Worm (Caenorhabditis elegans) whole organism, young adult: ENCODE measurements around the gene Y57E12B.1.

Source experiments
- B0261.1 ChIP-seq: sonication (generic microtip); optimal IDR thresholded peaks from 2 replicates; lab custom pipeline; 2016; ENCODE audit warnings: mild to moderate bottlenecking, missing genetic modification characterization, moderate library complexity, missing compliant biosample characterization
- F55B11.4 ChIP-seq: sonication (generic microtip); optimal IDR thresholded peaks from 2 replicates; lab custom pipeline; 2016; ENCODE audit warnings: missing compliant biosample characterization, missing genetic modification characterization, borderline replicate concordance; ENCODE audit not compliant: insufficient read depth
- Y53F4B.3 ChIP-seq: fragments of 200-800 bp; sonication (Bioruptor generic); IDR thresholded peaks from 2 replicates; pipeline ENCODE4 v1.3.6; 2022; ENCODE audit warnings: missing genetic modification reagents, missing genetic modification characterization, missing compliant biosample characterization
- Y79H2A.3 ChIP-seq: fragments of 200-800 bp; sonication (Bioruptor generic); conservative IDR thresholded peaks from 2 replicates; pipeline ENCODE4 v1.3.6; 2022; ENCODE audit warnings: missing genetic modification reagents, missing genetic modification characterization, missing compliant biosample characterization
- aptf-2 ChIP-seq: fragments of 200-800 bp; sonication (Bioruptor generic); conservative IDR thresholded peaks from 2 replicates; pipeline ENCODE4 v1.3.6; 2022; ENCODE audit warnings: missing genetic modification reagents, missing genetic modification characterization, missing compliant biosample characterization
- attf-5 ChIP-seq: fragments of 200-800 bp; sonication (Bioruptor generic); optimal IDR thresholded peaks from 2 replicates; lab custom pipeline; 2018; ENCODE audit warnings: mild to moderate bottlenecking, missing genetic modification characterization, missing compliant biosample characterization
- cebp-1 ChIP-seq, 2 experiments: fragments of 200-800 bp in 1 of 2; sonication (Bioruptor generic) in 1 of 2; sonication (generic microtip) in 1 of 2; IDR thresholded peaks in 1 of 2; optimal IDR thresholded peaks in 1 of 2; 2 replicates each; pipeline versions ENCODE4 v1.3.6 to Lab custom; 2017 to 2022; ENCODE audit warnings: missing compliant biosample characterization in 2 of 2, missing genetic modification characterization in 2 of 2, mild to moderate bottlenecking in 1 of 2, missing genetic modification reagents in 1 of 2, moderate library complexity in 1 of 2
- cebp-2 ChIP-seq: fragments of 200-800 bp; sonication (Bioruptor generic); IDR thresholded peaks from 2 replicates; pipeline ENCODE4 v1.3.6; 2022; ENCODE audit warnings: missing genetic modification characterization, missing compliant biosample characterization
- ceh-91 ChIP-seq: fragments of 200-800 bp; sonication (Bioruptor generic); IDR thresholded peaks from 2 replicates; pipeline ENCODE4 v1.3.6; 2022; ENCODE audit warnings: missing genetic modification reagents, missing genetic modification characterization, missing compliant biosample characterization
- chd-7 ChIP-seq: sonication (generic microtip); optimal IDR thresholded peaks from 2 replicates; lab custom pipeline; 2016; ENCODE audit warnings: mild to moderate bottlenecking, missing genetic modification characterization, moderate library complexity, missing compliant biosample characterization
- dox-1 ChIP-seq: fragments of 200-800 bp; sonication (Bioruptor generic); IDR thresholded peaks from 2 replicates; pipeline ENCODE4 v1.3.6; 2022; ENCODE audit warnings: missing genetic modification reagents, missing genetic modification characterization, missing compliant biosample characterization
- egl-44 ChIP-seq: fragments of 200-800 bp; sonication (Bioruptor generic); IDR thresholded peaks from 2 replicates; pipeline ENCODE4 v1.3.6; 2022; ENCODE audit warnings: missing genetic modification reagents, missing genetic modification characterization, missing compliant biosample characterization
- ets-4 ChIP-seq: fragments of 200-800 bp; sonication (Bioruptor generic); optimal IDR thresholded peaks from 2 replicates; lab custom pipeline; 2018; ENCODE audit warnings: mild to moderate bottlenecking, missing genetic modification characterization, missing compliant biosample characterization
- hrde-1 ChIP-seq: sonication (generic microtip); optimal IDR thresholded peaks from 2 replicates; lab custom pipeline; 2016; ENCODE audit warnings: missing genetic modification characterization, mild to moderate bottlenecking, missing compliant biosample characterization, moderate library complexity, missing genotype, missing genetic modification reagents, borderline replicate concordance
- lag-1 ChIP-seq: fragments of 200-800 bp; sonication (Bioruptor generic); IDR thresholded peaks from 2 replicates; pipeline ENCODE4 v1.3.6; 2022; ENCODE audit warnings: missing genetic modification reagents, missing genetic modification characterization, missing compliant biosample characterization
- let-607 ChIP-seq, 2 experiments: fragments of 200-800 bp in 1 of 2; sonication (Bioruptor generic) in 1 of 2; sonication (generic microtip) in 1 of 2; optimal IDR thresholded peaks; 2 replicates each; lab custom pipeline; 2016 to 2018; ENCODE audit warnings: mild to moderate bottlenecking in 2 of 2, missing compliant biosample characterization in 2 of 2, missing genetic modification characterization in 2 of 2, moderate library complexity in 2 of 2, missing genotype in 1 of 2
- lin-26 ChIP-seq: fragments of 200-800 bp; sonication (Bioruptor generic); IDR thresholded peaks from 2 replicates; pipeline ENCODE4 v1.3.6; 2022; ENCODE audit warnings: missing genetic modification reagents, missing genetic modification characterization, missing compliant biosample characterization
- lin-40 ChIP-seq: sonication (generic microtip); optimal IDR thresholded peaks from 2 replicates; lab custom pipeline; 2016; ENCODE audit warnings: missing genetic modification characterization, mild to moderate bottlenecking, missing compliant biosample characterization, missing genotype, missing genetic modification reagents
- lin-54 ChIP-seq: fragments of 200-800 bp; sonication (Bioruptor generic); optimal IDR thresholded peaks from 2 replicates; lab custom pipeline; 2018; ENCODE audit warnings: mild to moderate bottlenecking, missing genetic modification characterization, missing compliant biosample characterization
- lir-1 ChIP-seq: fragments of 200-800 bp; sonication (Bioruptor generic); conservative IDR thresholded peaks from 2 replicates; pipeline ENCODE4 v1.3.6; 2022; ENCODE audit warnings: missing genetic modification reagents, missing genetic modification characterization, missing compliant biosample characterization
- madf-3 ChIP-seq: fragments of 200-800 bp; sonication (Bioruptor generic); IDR thresholded peaks from 2 replicates; pipeline ENCODE4 v1.3.6; 2022; ENCODE audit warnings: missing genetic modification reagents, missing genetic modification characterization, missing compliant biosample characterization
- madf-6 ChIP-seq: fragments of 200-800 bp; sonication (Bioruptor generic); IDR thresholded peaks from 2 replicates; pipeline ENCODE4 v1.3.6; 2022; ENCODE audit warnings: missing genetic modification reagents, missing genetic modification characterization, missing compliant biosample characterization
- madf-8 ChIP-seq: fragments of 200-800 bp; sonication (Bioruptor generic); conservative IDR thresholded peaks from 2 replicates; pipeline ENCODE4 v1.3.6; 2022; ENCODE audit warnings: missing genetic modification reagents, missing genetic modification characterization, missing compliant biosample characterization
- nfya-1 ChIP-seq: sonication (generic microtip); optimal IDR thresholded peaks from 2 replicates; lab custom pipeline; 2017; ENCODE audit warnings: antibody characterized with exemption, missing compliant biosample characterization, missing genetic modification characterization, borderline replicate concordance; ENCODE audit not compliant: insufficient read depth
- pbrm-1 ChIP-seq: fragments of 200-800 bp; sonication (Bioruptor generic); IDR thresholded peaks from 2 replicates; pipeline ENCODE4 v1.3.6; 2022; ENCODE audit warnings: missing genetic modification reagents, missing genetic modification characterization, missing compliant biosample characterization
- rcor-1 ChIP-seq: fragments of 200-800 bp; sonication (Bioruptor generic); IDR thresholded peaks from 2 replicates; pipeline ENCODE4 v1.3.6; 2022; ENCODE audit warnings: missing genetic modification reagents, missing genetic modification characterization, missing compliant biosample characterization
- rpc-1 ChIP-seq, 2 experiments: fragments of 150-350 bp in 1 of 2; sonication (generic microtip) in 1 of 2; optimal IDR thresholded peaks; 2 replicates each; lab custom pipeline; 2014 to 2018; ENCODE audit warnings: missing biosample characterization in 1 of 2, missing genetic modification characterization in 1 of 2, missing genetic modification reagents in 1 of 2, missing genotype in 1 of 2
- sdz-38 ChIP-seq: sonication (generic microtip); optimal IDR thresholded peaks from 2 replicates; lab custom pipeline; 2016; ENCODE audit warnings: missing genotype, missing genetic modification characterization, missing compliant biosample characterization
- snpc-4 ChIP-seq, 5 experiments: fragments of 150-350 bp in 1 of 5; sonication (generic microtip) in 4 of 5; optimal IDR thresholded peaks; 2 replicates each; lab custom pipeline; 2014 to 2018; ENCODE audit warnings: missing genetic modification characterization in 5 of 5, missing biosample characterization in 3 of 5, antibody characterized with exemption in 2 of 5, mild to moderate bottlenecking in 2 of 5, missing compliant biosample characterization in 2 of 5, missing genotype in 2 of 5, moderate library complexity in 2 of 5, missing genetic modification reagents in 1 of 5
- tbp1 ChIP-seq: fragments of 200-800 bp; sonication (Bioruptor generic); optimal IDR thresholded peaks from 2 replicates; lab custom pipeline; 2018; ENCODE audit warnings: mild to moderate bottlenecking, missing genetic modification characterization, missing compliant biosample characterization
- zfh-2 ChIP-seq: fragments of 200-800 bp; sonication (Bioruptor generic); conservative IDR thresholded peaks from 2 replicates; pipeline ENCODE4 v1.3.6; 2022; ENCODE audit warnings: missing genetic modification reagents, missing genetic modification characterization, missing compliant biosample characterization
- ztf-28 ChIP-seq: fragments of 200-800 bp; sonication (Bioruptor generic); IDR thresholded peaks from 2 replicates; pipeline ENCODE4 v1.3.6; 2022; ENCODE audit warnings: missing genetic modification reagents, missing genetic modification characterization, missing compliant biosample characterization

Gene Y57E12B.1

DNA sequence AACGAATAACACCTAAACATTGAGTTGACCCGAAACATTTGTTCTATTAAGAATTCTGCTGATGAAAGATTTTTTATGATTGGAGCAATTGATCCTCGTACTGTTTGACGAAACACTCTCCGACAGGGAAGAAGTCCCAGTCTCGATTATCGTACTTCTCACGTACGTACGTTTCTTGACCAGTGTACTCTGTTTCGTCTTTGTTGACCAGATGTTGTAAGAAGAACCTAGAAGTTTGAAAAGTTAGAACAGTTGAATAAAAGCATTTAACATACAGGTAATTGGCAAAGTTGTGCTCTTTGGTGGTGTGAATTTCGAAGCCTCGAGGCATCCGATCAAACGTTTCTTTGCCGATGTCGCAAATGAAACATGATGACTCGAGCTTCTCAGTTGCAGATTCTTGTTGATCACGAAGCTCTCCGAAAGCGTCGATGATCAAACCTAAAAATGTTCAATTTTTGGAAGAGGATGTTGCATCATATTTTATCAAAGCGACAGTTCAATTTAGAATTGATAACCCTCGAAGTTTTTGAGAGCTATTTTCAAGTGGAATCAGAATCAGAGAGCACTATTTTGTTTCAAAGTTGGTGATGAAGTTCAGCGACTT lies 46.3 kb upstream of the Y57E12B.1 start:
- TF ChIP-seq Y53F4B.3 (GFP tag; lab: Robert Waterston, UW) (no peak), lir-1 (GFP tag; lab: Robert Waterston, UW) (no peak), F55B11.4 (tag; lab: Kevin White, UChicago) (no peak), zfh-2 (GFP tag; lab: Robert Waterston, UW) (no peak)

DNA sequence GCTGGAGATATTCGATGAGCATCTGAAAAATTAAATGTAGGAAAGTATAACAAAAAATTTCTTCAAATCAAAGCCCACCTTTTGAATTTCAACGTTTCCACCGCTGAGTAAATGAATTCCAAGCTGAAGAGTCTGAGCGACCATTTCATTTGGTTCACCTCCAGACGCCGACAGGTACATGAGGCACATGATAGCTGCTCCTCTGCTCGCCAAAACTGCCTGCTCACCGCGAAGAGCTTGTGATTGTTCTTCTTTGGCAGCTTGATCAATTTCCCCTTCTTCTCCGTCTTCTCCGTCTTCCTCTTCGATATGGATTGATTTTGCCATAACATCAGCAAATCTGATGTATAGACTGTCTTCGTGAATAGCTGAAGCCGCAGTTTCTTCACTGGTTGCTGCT lies 41.9 kb upstream of the Y57E12B.1 start:
- TF ChIP-seq rcor-1 (GFP tag; lab: Robert Waterston, UW) (no peak), lir-1 (GFP tag; lab: Robert Waterston, UW) (no peak)

DNA sequence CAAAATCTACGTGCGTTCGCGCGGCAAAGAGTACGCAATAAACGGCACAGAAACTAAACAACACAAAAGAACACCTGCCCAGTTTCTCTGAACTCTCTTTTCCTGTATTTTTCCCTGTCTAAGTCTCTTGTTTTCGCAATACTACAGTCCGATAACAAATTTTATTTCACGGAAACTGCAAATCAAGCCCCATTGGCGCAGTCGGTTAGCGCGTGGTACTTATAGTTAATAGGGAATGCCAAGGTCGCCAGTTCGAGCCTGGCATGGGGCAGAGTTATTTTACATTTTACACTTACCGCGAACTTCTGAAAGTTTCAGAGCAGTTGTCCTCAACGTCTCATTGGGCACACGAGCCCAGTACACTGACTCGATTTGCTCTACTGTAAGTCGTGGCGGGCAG lies 31.0 kb upstream of the Y57E12B.1 start:
- TF ChIP-seq madf-8 (GFP tag; lab: Robert Waterston, UW), result no peak
- peak; percentile 44 for TF ChIP-seq rpc-1 (optimal IDR thresholded peaks at IDR 0.05; lab: Kevin White, UChicago)
- TF ChIP-seq rpc-1 (tag; optimal IDR thresholded peaks at IDR 0.05; lab: Kevin White, UChicago), result peak; percentile 70
- no peak for TF ChIP-seq snpc-4 (GFP tag; optimal IDR thresholded peaks at IDR 0.05; lab: Kevin White, UChicago)
- TF ChIP-seq snpc-4 (tag; optimal IDR thresholded peaks at IDR 0.05; lab: Kevin White, UChicago), result no peak
- TF ChIP-seq madf-3, result no peak
- no peak for TF ChIP-seq Y79H2A.3 (GFP tag; lab: Robert Waterston, UW)
- no peak for TF ChIP-seq lin-54
- TF ChIP-seq ets-4 (GFP tag; lab: Kevin White, UChicago), result no peak
- no peak for TF ChIP-seq let-607 (tag; optimal IDR thresholded peaks at IDR 0.05; lab: Kevin White, UChicago)
- TF ChIP-seq ceh-91 (GFP tag; lab: Robert Waterston, UW), result no peak
- no peak for TF ChIP-seq hrde-1
- TF ChIP-seq B0261.1 (tag; lab: Kevin White, UChicago), result peak; percentile 66
- TF ChIP-seq dox-1 (GFP tag; lab: Robert Waterston, UW), result peak; percentile 52; the same call in 1 of the 2 replicates
- peak; percentile 70; the same call in 1 of the 2 replicates for TF ChIP-seq lin-26 (GFP tag; lab: Robert Waterston, UW)
- peak; percentile 0 for TF ChIP-seq attf-5 (GFP tag; lab: Kevin White, UChicago)
- TF ChIP-seq cebp-1 (GFP tag; IDR thresholded peaks at IDR 0.05; lab: Robert Waterston, UW), result no peak
- no peak for TF ChIP-seq cebp-1 (tag; optimal IDR thresholded peaks at IDR 0.05; lab: Kevin White, UChicago)
- TF ChIP-seq cebp-2, result 0 out of 2 replicates have a peak, but pooled peaks have one; percentile 52
- no peak for TF ChIP-seq chd-7
- no peak for TF ChIP-seq lag-1 (GFP tag; lab: Robert Waterston, UW)
- no peak for TF ChIP-seq aptf-2 (GFP tag; lab: Robert Waterston, UW)
- no peak for TF ChIP-seq pbrm-1 (GFP tag; lab: Robert Waterston, UW)
- no peak for TF ChIP-seq ztf-28 (GFP tag; lab: Robert Waterston, UW)
- no peak for TF ChIP-seq nfya-1 (tag; lab: Kevin White, UChicago)
- 0 out of 2 replicates have a peak, but pooled peaks have one; percentile 21 for TF ChIP-seq madf-6 (GFP tag; lab: Robert Waterston, UW)
- TF ChIP-seq Y53F4B.3 (GFP tag; lab: Robert Waterston, UW), result no peak
- TF ChIP-seq egl-44 (GFP tag; lab: Robert Waterston, UW), result 0 out of 2 replicates have a peak, but pooled peaks have one; percentile 24
- TF ChIP-seq sdz-38 (tag; lab: Kevin White, UChicago), result no peak
- peak; percentile 84 for TF ChIP-seq tbp1
- no peak for TF ChIP-seq lin-40 (tag; lab: Kevin White, UChicago)
